Fruit fly (Drosophila melanogaster) whole organism, embryonic: ENCODE data around the gene CG13252.

Source experiments
- Ada2b ChIP-seq: fragments of 200-800 bp; sonication (Bioruptor generic); IDR thresholded peaks from 2 replicates; pipeline ENCODE4 v1.3.6; 2022; ENCODE audit warnings: missing biosample characterization, missing genetic modification characterization
- Atf6 ChIP-seq: fragments of 200-800 bp; sonication (Bioruptor generic); IDR thresholded peaks from 2 replicates; pipeline ENCODE4 v1.3.6; 2022; ENCODE audit warnings: missing biosample characterization, missing genetic modification characterization
- Bgb ChIP-seq: fragments of 200-800 bp; sonication (Bioruptor generic); IDR thresholded peaks from 2 replicates; pipeline ENCODE4 v1.3.6; 2022; ENCODE audit warnings: missing biosample characterization, missing genetic modification characterization; ENCODE audit not compliant: partially characterized antibody
- BtbVII ChIP-seq: fragments of 200-800 bp; sonication (Bioruptor generic); optimal IDR thresholded peaks from 3 replicates; lab custom pipeline; 2017; ENCODE audit warnings: missing biosample characterization, mild to moderate bottlenecking, missing genetic modification characterization
- CG11093 ChIP-seq: fragments of 200-800 bp; sonication (Bioruptor generic); IDR thresholded peaks from 3 replicates; pipeline ENCODE4 v1.3.6; 2022; ENCODE audit warnings: missing biosample characterization, missing genetic modification characterization
- CG11398 ChIP-seq: fragments of 200-800 bp; sonication (Bioruptor generic); optimal IDR thresholded peaks from 2 replicates; lab custom pipeline; 2016; ENCODE audit warnings: missing biosample characterization, missing genetic modification characterization
- CG11504 ChIP-seq: fragments of 200-800 bp; sonication (Bioruptor generic); optimal IDR thresholded peaks from 3 replicates; lab custom pipeline; 2019; ENCODE audit warnings: missing biosample characterization, mild to moderate bottlenecking, missing genetic modification characterization, moderate library complexity
- CG12219 ChIP-seq: fragments of 200-800 bp; sonication (Bioruptor generic); optimal IDR thresholded peaks from 3 replicates; lab custom pipeline; 2018; ENCODE audit warnings: missing biosample characterization, mild to moderate bottlenecking, missing genetic modification characterization
- CG12769 ChIP-seq: fragments of 200-800 bp; sonication (Bioruptor generic); optimal IDR thresholded peaks from 2 replicates; lab custom pipeline; 2019; ENCODE audit warnings: missing biosample characterization, mild to moderate bottlenecking, missing genetic modification characterization, moderate library complexity
- CG13424 ChIP-seq: fragments of 200-800 bp; sonication (Bioruptor generic); optimal IDR thresholded peaks from 2 replicates; lab custom pipeline; 2019; ENCODE audit warnings: missing biosample characterization, mild to moderate bottlenecking, missing genetic modification characterization, moderate library complexity
- CG14441 ChIP-seq: fragments of 200-800 bp; sonication (Bioruptor generic); IDR thresholded peaks from 2 replicates; pipeline ENCODE4 v1.3.6; 2022; ENCODE audit warnings: missing biosample characterization, missing genetic modification characterization
- CG15479 ChIP-seq: fragments of 200-800 bp; sonication (Bioruptor generic); optimal IDR thresholded peaks from 3 replicates; lab custom pipeline; 2019; ENCODE audit warnings: missing biosample characterization, mild to moderate bottlenecking, missing genetic modification characterization, moderate library complexity
- CG17385 ChIP-seq: fragments of 200-800 bp; sonication (Bioruptor generic); optimal IDR thresholded peaks from 3 replicates; lab custom pipeline; 2018; ENCODE audit warnings: missing biosample characterization, mild to moderate bottlenecking, missing genetic modification characterization
- CG17912 ChIP-seq: fragments of 200-800 bp; sonication (Bioruptor generic); optimal IDR thresholded peaks from 2 replicates; lab custom pipeline; 2018; ENCODE audit warnings: missing biosample characterization, mild to moderate bottlenecking, missing genetic modification characterization
- CG18011 ChIP-seq: fragments of 200-800 bp; sonication (Bioruptor generic); optimal IDR thresholded peaks from 2 replicates; lab custom pipeline; 2017; ENCODE audit warnings: missing biosample characterization, missing genetic modification characterization, mild to moderate bottlenecking, moderate library complexity, missing genotype
- CG31365 ChIP-seq: fragments of 200-800 bp; sonication (Bioruptor generic); optimal IDR thresholded peaks from 2 replicates; lab custom pipeline; 2018; ENCODE audit warnings: missing biosample characterization, mild to moderate bottlenecking, missing genetic modification characterization
- CG3163 ChIP-seq: fragments of 200-800 bp; sonication (Bioruptor generic); optimal IDR thresholded peaks from 3 replicates; lab custom pipeline; 2016; ENCODE audit warnings: missing biosample characterization, missing genetic modification characterization
- CG3281 ChIP-seq: fragments of 200-800 bp; sonication (Bioruptor generic); optimal IDR thresholded peaks from 3 replicates; lab custom pipeline; 2017; ENCODE audit warnings: missing biosample characterization, mild to moderate bottlenecking, missing genetic modification characterization
- CG33557 ChIP-seq: fragments of 200-800 bp; sonication (Bioruptor generic); optimal IDR thresholded peaks from 2 replicates; lab custom pipeline; 2019; ENCODE audit warnings: missing biosample characterization, mild to moderate bottlenecking, missing genetic modification characterization, moderate library complexity
- CG7271 ChIP-seq: fragments of 200-800 bp; sonication (Bioruptor generic); optimal IDR thresholded peaks from 2 replicates; lab custom pipeline; 2018; ENCODE audit warnings: missing biosample characterization, mild to moderate bottlenecking, missing genetic modification characterization, moderate library complexity
- CG7928 ChIP-seq: fragments of 200-800 bp; sonication (Bioruptor generic); optimal IDR thresholded peaks from 2 replicates; lab custom pipeline; 2017; ENCODE audit warnings: missing biosample characterization, mild to moderate bottlenecking, missing genetic modification characterization
- CG7987 ChIP-seq: fragments of 200-800 bp; sonication (Bioruptor generic); optimal IDR thresholded peaks from 2 replicates; lab custom pipeline; 2018; ENCODE audit warnings: missing biosample characterization, mild to moderate bottlenecking, missing genetic modification characterization, moderate library complexity
- HmgZ ChIP-seq: fragments of 200-800 bp; sonication (Bioruptor generic); optimal IDR thresholded peaks from 2 replicates; lab custom pipeline; 2018; ENCODE audit warnings: missing biosample characterization, mild to moderate bottlenecking, missing genetic modification characterization
- Hsf ChIP-seq: fragments of 200-800 bp; sonication (Bioruptor generic); optimal IDR thresholded peaks from 3 replicates; lab custom pipeline; 2016; ENCODE audit warnings: missing biosample characterization, missing genetic modification characterization
- MTF-1 ChIP-seq: fragments of 200-800 bp; sonication (Bioruptor generic); optimal IDR thresholded peaks from 2 replicates; lab custom pipeline; 2018; ENCODE audit warnings: missing biosample characterization, mild to moderate bottlenecking, missing genetic modification characterization, borderline replicate concordance
- NC2α ChIP-seq: fragments of 200-800 bp; sonication (Bioruptor generic); optimal IDR thresholded peaks from 2 replicates; lab custom pipeline; 2016; ENCODE audit warnings: missing biosample characterization, missing genetic modification characterization
- Nf-YB ChIP-seq: fragments of 200-800 bp; sonication (Bioruptor generic); optimal IDR thresholded peaks from 3 replicates; lab custom pipeline; 2019; ENCODE audit warnings: missing biosample characterization, mild to moderate bottlenecking, missing genetic modification characterization, moderate library complexity
- Optix ChIP-seq: fragments of 200-800 bp; sonication (Bioruptor generic); IDR thresholded peaks from 3 replicates; pipeline ENCODE4 v1.3.6; 2022; ENCODE audit warnings: missing biosample characterization, missing genetic modification characterization
- Ptx1 ChIP-seq: fragments of 200-800 bp; sonication (Bioruptor generic); IDR thresholded peaks from 2 replicates; pipeline ENCODE4 v1.3.6; 2022; ENCODE audit warnings: missing biosample characterization, missing genetic modification characterization
- Sox102F ChIP-seq: fragments of 200-800 bp; sonication (Bioruptor generic); optimal IDR thresholded peaks from 2 replicates; lab custom pipeline; 2018; ENCODE audit warnings: missing biosample characterization, mild to moderate bottlenecking, missing genetic modification characterization, moderate library complexity
- Trl ChIP-seq, 3 experiments: fragments of >200 bp in 2 of 3; fragments of 200-800 bp in 1 of 3; sonication (Bioruptor generic) in 1 of 3; optimal IDR thresholded peaks; 2 replicates in 1 of 3; 3 replicates in 2 of 3; lab custom pipeline; 2016 to 2017; ENCODE audit warnings: missing biosample characterization in 1 of 3, missing genetic modification characterization in 1 of 3
- cg ChIP-seq: fragments of 200-800 bp; sonication (Bioruptor generic); optimal IDR thresholded peaks from 3 replicates; lab custom pipeline; 2019; ENCODE audit warnings: missing biosample characterization, mild to moderate bottlenecking, missing genetic modification characterization, moderate library complexity
- eve ChIP-seq, 2 experiments: fragments of >200 bp; optimal IDR thresholded peaks; 2 replicates each; lab custom pipeline; 2017; ENCODE audit warnings: missing biosample characterization in 2 of 2, missing genetic modification characterization in 2 of 2
- exex ChIP-seq: fragments of 200-800 bp; sonication (Bioruptor generic); optimal IDR thresholded peaks from 4 replicates; lab custom pipeline; 2018; ENCODE audit warnings: missing biosample characterization, mild to moderate bottlenecking, missing genetic modification characterization, moderate library complexity
- ken ChIP-seq: fragments of 200-800 bp; sonication (Bioruptor generic); IDR thresholded peaks from 3 replicates; pipeline ENCODE4 v1.3.6; 2022; ENCODE audit warnings: missing biosample characterization, missing genetic modification characterization
- kni ChIP-seq: fragments of 200-800 bp; sonication (Bioruptor generic); optimal IDR thresholded peaks from 3 replicates; lab custom pipeline; 2017; ENCODE audit warnings: mild to moderate bottlenecking, missing biosample characterization, missing genetic modification reagents, missing genetic modification characterization
- lbe ChIP-seq: fragments of 200-800 bp; sonication (Bioruptor generic); optimal IDR thresholded peaks from 2 replicates; lab custom pipeline; 2016; ENCODE audit warnings: missing biosample characterization, mild to moderate bottlenecking, missing genetic modification characterization
- lmd ChIP-seq: fragments of 200-800 bp; sonication (Bioruptor generic); IDR thresholded peaks from 2 replicates; pipeline ENCODE4 v1.3.6; 2022; ENCODE audit warnings: missing biosample characterization, missing genetic modification characterization
- luna ChIP-seq: fragments of 200-800 bp; sonication (Bioruptor generic); optimal IDR thresholded peaks from 2 replicates; lab custom pipeline; 2016; ENCODE audit warnings: missing biosample characterization, missing genetic modification characterization
- mirr ChIP-seq: fragments of 200-800 bp; sonication (Bioruptor generic); optimal IDR thresholded peaks from 3 replicates; lab custom pipeline; 2018; ENCODE audit warnings: missing biosample characterization, mild to moderate bottlenecking, missing genetic modification characterization
- org-1 ChIP-seq: fragments of 200-800 bp; sonication (Bioruptor generic); optimal IDR thresholded peaks from 2 replicates; lab custom pipeline; 2017; ENCODE audit warnings: missing biosample characterization, missing genetic modification characterization
- pzg ChIP-seq: fragments of 200-800 bp; sonication (Bioruptor generic); optimal IDR thresholded peaks from 3 replicates; lab custom pipeline; 2018; ENCODE audit warnings: missing biosample characterization, mild to moderate bottlenecking, missing genetic modification characterization, moderate library complexity
- sna ChIP-seq: fragments of 200-800 bp; sonication (Bioruptor generic); IDR thresholded peaks from 2 replicates; pipeline ENCODE4 v1.3.6; 2022; ENCODE audit warnings: missing biosample characterization, missing genetic modification characterization; ENCODE audit not compliant: partially characterized antibody
- stc ChIP-seq: fragments of 200-800 bp; sonication (Bioruptor generic); IDR thresholded peaks from 2 replicates; pipeline ENCODE4 v1.3.6; 2022; ENCODE audit warnings: missing biosample characterization, missing genetic modification characterization
- trem ChIP-seq: fragments of 200-800 bp; optimal IDR thresholded peaks from 3 replicates; lab custom pipeline; 2019; ENCODE audit warnings: missing biosample characterization, mild to moderate bottlenecking, missing genetic modification characterization, moderate library complexity
- ttk ChIP-seq: fragments of 200-800 bp; sonication (Bioruptor generic); IDR thresholded peaks from 2 replicates; pipeline ENCODE4 v2.1.2; 2022; ENCODE audit warnings: missing biosample characterization, missing genetic modification characterization
- vvl ChIP-seq: fragments of 200-800 bp; sonication (Bioruptor generic); IDR thresholded peaks from 2 replicates; pipeline ENCODE4 v1.3.6; 2022; ENCODE audit warnings: missing biosample characterization, missing genetic modification characterization

Gene CG13252

DNA sequence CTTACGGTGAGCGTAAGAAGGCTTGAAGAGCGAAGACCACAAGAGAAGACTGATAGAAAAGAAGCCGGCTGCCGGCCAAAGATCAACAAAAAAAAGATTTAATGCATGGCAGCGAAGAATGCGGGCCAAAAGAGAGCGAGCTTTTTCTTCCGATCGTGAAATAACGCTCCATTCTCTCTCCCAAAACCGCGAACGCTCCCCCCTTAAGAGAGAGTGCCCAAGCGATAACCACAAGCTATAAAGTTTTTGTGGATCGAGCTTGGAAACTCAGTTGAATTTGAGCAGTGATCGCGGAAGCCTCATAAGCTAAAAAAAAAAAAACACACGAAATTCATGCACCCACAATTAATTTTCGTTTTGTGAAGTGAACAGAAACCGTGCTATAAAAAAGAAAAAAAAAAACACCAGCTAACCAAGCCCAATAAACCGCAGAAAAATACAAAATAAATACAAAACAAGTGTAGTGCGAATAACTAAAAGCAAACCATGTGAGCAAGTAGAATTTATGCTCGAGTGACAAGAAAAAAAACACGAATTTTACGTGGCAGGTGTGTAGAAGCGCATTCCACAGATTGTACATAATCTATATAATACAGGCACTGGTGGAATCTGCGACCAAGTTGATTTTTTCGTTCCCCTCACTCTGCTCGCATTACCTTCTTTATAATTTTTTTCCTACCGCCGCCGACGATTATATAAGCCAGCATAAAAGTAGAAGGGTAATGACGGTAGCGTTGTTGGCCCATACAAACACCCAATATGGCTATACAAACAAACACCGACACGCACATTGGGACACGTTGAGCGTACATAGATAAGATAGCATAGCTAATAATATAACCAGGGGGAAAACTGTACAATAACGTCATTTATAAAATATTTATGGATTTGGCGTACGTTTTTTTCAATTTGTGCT, at the start of gene CG13252 (continued):
- TF ChIP-seq CG7987 (GFP tag; lab: Kevin White, UChicago): peak; percentile 59
- TF ChIP-seq CG33557 (GFP tag; lab: Kevin White, UChicago): no peak
- peak; percentile 90 to 98 for TF ChIP-seq Trl (optimal IDR thresholded peaks at IDR 0.05; lab: Kevin White, UChicago)
- peak; percentile 2 for TF ChIP-seq Trl (GFP tag; optimal IDR thresholded peaks at IDR 0.05; lab: Kevin White, UChicago)
- TF ChIP-seq Ptx1 (GFP tag; lab: Robert Waterston, UW): 0 out of 2 replicates have a peak, but pooled peaks have one; percentile 4
- no peak for TF ChIP-seq CG17385 (GFP tag; lab: Kevin White, UChicago)
- TF ChIP-seq MTF-1 (GFP tag; lab: Kevin White, UChicago): peak; percentile 29
- no peak for TF ChIP-seq CG7271 (tag; lab: Kevin White, UChicago)
- no peak for TF ChIP-seq Optix
- TF ChIP-seq CG14441 (GFP tag; lab: Robert Waterston, UW): peak; percentile 42; the same call in 1 of the 2 replicates
- peak; percentile 10 for TF ChIP-seq Hsf
- TF ChIP-seq sna: no peak
- TF ChIP-seq Nf-YB: no peak
- TF ChIP-seq Ada2b (GFP tag; lab: Robert Waterston, UW): no peak
- TF ChIP-seq ttk (GFP tag; lab: Robert Waterston, UW): no peak
- peak; percentile 32 for TF ChIP-seq CG12219 (GFP tag; lab: Kevin White, UChicago)
- no peak for TF ChIP-seq CG11093 (GFP tag; lab: Robert Waterston, UW)
- TF ChIP-seq Bgb (GFP tag; lab: Robert Waterston, UW): peak; percentile 22; the same call in 1 of the 2 replicates
- peak; percentile 34 for TF ChIP-seq HmgZ (tag; lab: Kevin White, UChicago)
- TF ChIP-seq Sox102F (GFP tag; lab: Kevin White, UChicago): peak; percentile 7
- TF ChIP-seq exex (tag; lab: Kevin White, UChicago): peak; percentile 20
- no peak for TF ChIP-seq lmd (GFP tag; lab: Robert Waterston, UW)
- TF ChIP-seq vvl (GFP tag; lab: Robert Waterston, UW): peak; percentile 13
- TF ChIP-seq CG7928 (GFP tag; lab: Kevin White, UChicago): no peak
- TF ChIP-seq CG11398 (GFP tag; lab: Kevin White, UChicago): no peak
- no peak for TF ChIP-seq CG31365 (tag; lab: Kevin White, UChicago)
- no peak for TF ChIP-seq CG15479 (GFP tag; lab: Kevin White, UChicago)
- TF ChIP-seq cg (GFP tag; lab: Kevin White, UChicago): peak; percentile 26
- TF ChIP-seq kni (GFP tag; lab: Kevin White, UChicago): peak; percentile 77
- TF ChIP-seq mirr (GFP tag; lab: Kevin White, UChicago): peak; percentile 75
- TF ChIP-seq ken: no peak
- TF ChIP-seq pzg (GFP tag; lab: Kevin White, UChicago): no peak
- peak; percentile 22 for TF ChIP-seq CG11504
- TF ChIP-seq Atf6 (GFP tag; lab: Robert Waterston, UW): peak; percentile 57; the same call in 1 of the 2 replicates
- TF ChIP-seq org-1 (GFP tag; lab: Kevin White, UChicago): no peak
- peak in 1 of 2 experiments; percentile 57 for TF ChIP-seq eve (GFP tag; optimal IDR thresholded peaks at IDR 0.05; lab: Kevin White, UChicago)
- no peak for TF ChIP-seq luna
- TF ChIP-seq stc (GFP tag; lab: Robert Waterston, UW): 0 out of 2 replicates have a peak, but pooled peaks have one; percentile 21
- TF ChIP-seq CG3163 (GFP tag; lab: Kevin White, UChicago): peak; percentile 89
- TF ChIP-seq NC2α (GFP tag; lab: Kevin White, UChicago): no peak
- peak; percentile 26 for TF ChIP-seq CG3281 (GFP tag; lab: Kevin White, UChicago)
- no peak for TF ChIP-seq CG18011 (GFP tag; lab: Kevin White, UChicago)
- peak; percentile 23 for TF ChIP-seq CG13424
- TF ChIP-seq BtbVII (GFP tag; lab: Kevin White, UChicago): peak; percentile 35
- TF ChIP-seq CG17912 (GFP tag; lab: Kevin White, UChicago): peak; percentile 62
- no peak for TF ChIP-seq trem
- TF ChIP-seq CG12769: peak; percentile 70
- TF ChIP-seq lbe (GFP tag; lab: Kevin White, UChicago): peak; percentile 66
